Fruit fly (Drosophila melanogaster) whole organism, prepupa: ENCODE data around the gene Alg10.

ENCODE experiments used
- Blimp-1 ChIP-seq: fragments of 200-800 bp; sonication (Bioruptor generic); optimal IDR thresholded peaks from 3 replicates; lab custom pipeline; 2017; ENCODE audit warnings: missing biosample characterization, missing genetic modification characterization, mild to moderate bottlenecking, moderate library complexity, missing genetic modification reagents
- CG10631 ChIP-seq: fragments of 200-800 bp; sonication (Bioruptor generic); optimal IDR thresholded peaks from 2 replicates; lab custom pipeline; 2016; ENCODE audit warnings: missing biosample characterization, missing genetic modification characterization
- CG10669 ChIP-seq: fragments of 200-800 bp; sonication (Bioruptor generic); optimal IDR thresholded peaks from 3 replicates; lab custom pipeline; 2018; ENCODE audit warnings: missing biosample characterization, mild to moderate bottlenecking, missing genetic modification characterization, moderate library complexity
- CG11294 ChIP-seq: fragments of 200-800 bp; sonication (Bioruptor generic); IDR thresholded peaks from 2 replicates; pipeline ENCODE4 v1.3.6; 2022; ENCODE audit warnings: missing biosample characterization, missing genetic modification characterization
- CG11762 ChIP-seq: fragments of 200-800 bp; sonication (Bioruptor generic); optimal IDR thresholded peaks from 3 replicates; lab custom pipeline; 2016; ENCODE audit warnings: missing biosample characterization, missing genetic modification characterization; ENCODE audit not compliant: insufficient read depth
- CG11902 ChIP-seq: fragments of 200-800 bp; sonication (Bioruptor generic); optimal IDR thresholded peaks from 3 replicates; lab custom pipeline; 2016; ENCODE audit warnings: missing biosample characterization, missing genetic modification characterization
- CG15336 ChIP-seq: fragments of 200-800 bp; sonication (Bioruptor generic); IDR thresholded peaks from 2 replicates; pipeline ENCODE4 v1.3.6; 2022; ENCODE audit warnings: missing biosample characterization, missing genetic modification characterization
- CG16779 ChIP-seq: fragments of 200-800 bp; sonication (Bioruptor generic); optimal IDR thresholded peaks from 3 replicates; lab custom pipeline; 2017; ENCODE audit warnings: missing biosample characterization, mild to moderate bottlenecking, missing genetic modification characterization
- CG31627 ChIP-seq: fragments of 200-800 bp; sonication (Bioruptor generic); optimal IDR thresholded peaks from 3 replicates; lab custom pipeline; 2016; ENCODE audit warnings: missing biosample characterization, missing genetic modification characterization
- CG32006 ChIP-seq: fragments of 200-800 bp; sonication (Bioruptor generic); optimal IDR thresholded peaks from 3 replicates; lab custom pipeline; 2017; ENCODE audit warnings: missing biosample characterization, mild to moderate bottlenecking, missing genetic modification characterization
- CG3919 ChIP-seq: fragments of 200-800 bp; sonication (Bioruptor generic); optimal IDR thresholded peaks from 3 replicates; lab custom pipeline; 2016; ENCODE audit warnings: missing biosample characterization, missing genetic modification characterization
- CG6163 ChIP-seq: fragments of 200-800 bp; sonication (Bioruptor generic); IDR thresholded peaks from 3 replicates; pipeline ENCODE4 v1.3.6; 2022; ENCODE audit warnings: missing biosample characterization, missing genetic modification characterization
- CG6276 ChIP-seq: fragments of 200-800 bp; sonication (Bioruptor generic); optimal IDR thresholded peaks from 2 replicates; lab custom pipeline; 2017; ENCODE audit warnings: missing biosample characterization, mild to moderate bottlenecking, missing genetic modification characterization
- CG6792 ChIP-seq: fragments of 200-800 bp; sonication (Bioruptor generic); optimal IDR thresholded peaks from 3 replicates; lab custom pipeline; 2016; ENCODE audit warnings: missing biosample characterization, missing genetic modification characterization
- CG6854 ChIP-seq: fragments of 200-800 bp; sonication (Bioruptor generic); optimal IDR thresholded peaks from 2 replicates; lab custom pipeline; 2017; ENCODE audit warnings: missing biosample characterization, mild to moderate bottlenecking, missing genetic modification characterization
- CG7368 ChIP-seq: fragments of 200-800 bp; sonication (Bioruptor generic); optimal IDR thresholded peaks from 3 replicates; lab custom pipeline; 2016; ENCODE audit warnings: missing biosample characterization, missing genetic modification characterization
- CG8119 ChIP-seq: fragments of 200-800 bp; sonication (Bioruptor generic); IDR thresholded peaks from 3 replicates; pipeline ENCODE4 v1.3.6; 2022; ENCODE audit warnings: missing biosample characterization, missing genetic modification characterization
- CG8319 ChIP-seq: fragments of 200-800 bp; sonication (Bioruptor generic); optimal IDR thresholded peaks from 3 replicates; lab custom pipeline; 2016; ENCODE audit warnings: missing biosample characterization, missing genetic modification characterization
- CG8632 ChIP-seq: fragments of 200-800 bp; sonication (Bioruptor generic); optimal IDR thresholded peaks from 3 replicates; lab custom pipeline; 2016; ENCODE audit warnings: missing biosample characterization, missing genetic modification characterization
- Eip75B ChIP-seq: fragments of 200-800 bp; sonication (Bioruptor generic); optimal IDR thresholded peaks from 3 replicates; lab custom pipeline; 2016; ENCODE audit warnings: missing biosample characterization, missing genetic modification characterization
- Eip78C ChIP-seq: fragments of 200-800 bp; sonication (Bioruptor generic); peaks from one replicate; lab custom pipeline; 2016; ENCODE audit warnings: missing biosample characterization, missing genetic modification characterization
- Eip93F ChIP-seq: fragments of 200-800 bp; sonication (Bioruptor generic); optimal IDR thresholded peaks from 2 replicates; lab custom pipeline; 2016; ENCODE audit warnings: missing biosample characterization, mild to moderate bottlenecking, missing genetic modification characterization
- Gug ChIP-seq: fragments of 200-800 bp; sonication (Bioruptor generic); IDR thresholded peaks from 2 replicates; pipeline ENCODE4 v1.3.6; 2022; ENCODE audit warnings: missing biosample characterization, missing genetic modification characterization
- Hr38 ChIP-seq: sonication (Bioruptor generic); optimal IDR thresholded peaks from 2 replicates; lab custom pipeline; 2016; ENCODE audit warnings: missing biosample characterization, missing genetic modification characterization
- Hr39 ChIP-seq: fragments of 200-800 bp; sonication (Bioruptor generic); optimal IDR thresholded peaks from 2 replicates; lab custom pipeline; 2016; ENCODE audit warnings: missing biosample characterization, missing genetic modification characterization
- Hr4 ChIP-seq: fragments of 200-800 bp; sonication (Bioruptor generic); optimal IDR thresholded peaks from 3 replicates; lab custom pipeline; 2016; ENCODE audit warnings: missing biosample characterization, missing genetic modification characterization
- Lpt ChIP-seq: fragments of 200-800 bp; sonication (Bioruptor generic); optimal IDR thresholded peaks from 3 replicates; lab custom pipeline; 2016; ENCODE audit warnings: missing biosample characterization, missing genetic modification characterization
- Met ChIP-seq: fragments of 200-800 bp; sonication (Bioruptor generic); optimal IDR thresholded peaks from 3 replicates; lab custom pipeline; 2016; ENCODE audit warnings: missing biosample characterization, missing genetic modification characterization
- Smox ChIP-seq: fragments of 200-800 bp; sonication (Bioruptor generic); optimal IDR thresholded peaks from 3 replicates; lab custom pipeline; 2016; ENCODE audit warnings: missing biosample characterization, missing genetic modification characterization
- Sox102F ChIP-seq: fragments of 200-800 bp; sonication (Bioruptor generic); optimal IDR thresholded peaks from 2 replicates; lab custom pipeline; 2016; ENCODE audit warnings: missing biosample characterization, mild to moderate bottlenecking, missing genetic modification characterization
- Sox14 ChIP-seq: fragments of 200-800 bp; sonication (Bioruptor generic); optimal IDR thresholded peaks from 3 replicates; lab custom pipeline; 2016; ENCODE audit warnings: missing biosample characterization, missing genetic modification characterization
- Sox15 ChIP-seq: fragments of 200-800 bp; sonication (Bioruptor generic); optimal IDR thresholded peaks from 3 replicates; lab custom pipeline; 2016; ENCODE audit warnings: missing biosample characterization, missing genetic modification characterization
- achi ChIP-seq: fragments of 200-800 bp; sonication (Bioruptor generic); optimal IDR thresholded peaks from 3 replicates; lab custom pipeline; 2016; ENCODE audit warnings: missing biosample characterization, missing genetic modification characterization
- cyc ChIP-seq: fragments of 200-800 bp; sonication (Bioruptor generic); optimal IDR thresholded peaks from 3 replicates; lab custom pipeline; 2016; ENCODE audit warnings: missing biosample characterization, missing genetic modification characterization
- dac ChIP-seq: fragments of 200-800 bp; sonication (Bioruptor generic); optimal IDR thresholded peaks from 2 replicates; lab custom pipeline; 2017; ENCODE audit warnings: missing biosample characterization, mild to moderate bottlenecking, missing genetic modification characterization
- eg ChIP-seq: fragments of 200-800 bp; sonication (Bioruptor generic); IDR thresholded peaks from 3 replicates; pipeline ENCODE4 v1.3.6; 2022; ENCODE audit warnings: missing biosample characterization, missing genetic modification characterization
- esn ChIP-seq: fragments of 200-800 bp; sonication (Bioruptor generic); optimal IDR thresholded peaks from 2 replicates; lab custom pipeline; 2016; ENCODE audit warnings: missing biosample characterization, mild to moderate bottlenecking, missing genetic modification characterization, moderate library complexity
- fd59A ChIP-seq: fragments of 200-800 bp; sonication (Bioruptor generic); optimal IDR thresholded peaks from 2 replicates; lab custom pipeline; 2017; ENCODE audit warnings: missing biosample characterization, mild to moderate bottlenecking, missing genetic modification characterization, missing genetic modification reagents
- fd85E ChIP-seq: fragments of 200-800 bp; sonication (Bioruptor generic); optimal IDR thresholded peaks from 3 replicates; lab custom pipeline; 2016; ENCODE audit warnings: missing biosample characterization, missing genetic modification characterization
- fkh ChIP-seq: fragments of 200-800 bp; sonication (Bioruptor generic); optimal IDR thresholded peaks from 3 replicates; lab custom pipeline; 2017; ENCODE audit warnings: missing biosample characterization, mild to moderate bottlenecking, missing genetic modification characterization, moderate library complexity
- lz ChIP-seq: fragments of 200-800 bp; sonication (Bioruptor generic); optimal IDR thresholded peaks from 3 replicates; lab custom pipeline; 2016; ENCODE audit warnings: missing biosample characterization, missing genetic modification characterization
- net ChIP-seq: fragments of 200-800 bp; sonication (Bioruptor generic); optimal IDR thresholded peaks from 3 replicates; lab custom pipeline; 2016; ENCODE audit warnings: missing biosample characterization, missing genetic modification characterization
- pdm3 ChIP-seq: fragments of 200-800 bp; sonication (Bioruptor generic); optimal IDR thresholded peaks from 3 replicates; lab custom pipeline; 2016; ENCODE audit warnings: missing biosample characterization, missing genetic modification characterization
- salr ChIP-seq, 2 experiments: fragments of 200-800 bp; sonication (Bioruptor generic); optimal IDR thresholded peaks; 3 replicates each; lab custom pipeline; 2016 to 2018; ENCODE audit warnings: missing biosample characterization in 2 of 2, missing genetic modification characterization in 2 of 2, mild to moderate bottlenecking in 1 of 2
- ss ChIP-seq, 2 experiments: fragments of 200-800 bp; sonication (Bioruptor generic); optimal IDR thresholded peaks; 2 replicates in 1 of 2; 3 replicates in 1 of 2; lab custom pipeline; 2017 to 2018; ENCODE audit warnings: mild to moderate bottlenecking in 2 of 2, missing biosample characterization in 2 of 2, missing genetic modification characterization in 2 of 2, moderate library complexity in 1 of 2
- svp ChIP-seq: fragments of 200-800 bp; sonication (Bioruptor generic); peaks from one replicate; lab custom pipeline; 2016; ENCODE audit warnings: missing biosample characterization, missing genetic modification characterization
- topi ChIP-seq: fragments of 200-800 bp; sonication (Bioruptor generic); optimal IDR thresholded peaks from 3 replicates; lab custom pipeline; 2016; ENCODE audit warnings: missing biosample characterization, missing genetic modification characterization
- vri ChIP-seq: fragments of 200-800 bp; sonication (Bioruptor generic); optimal IDR thresholded peaks from 3 replicates; lab custom pipeline; 2016; ENCODE audit warnings: missing biosample characterization, mild to moderate bottlenecking, missing genetic modification characterization

Alg10 gene

DNA sequence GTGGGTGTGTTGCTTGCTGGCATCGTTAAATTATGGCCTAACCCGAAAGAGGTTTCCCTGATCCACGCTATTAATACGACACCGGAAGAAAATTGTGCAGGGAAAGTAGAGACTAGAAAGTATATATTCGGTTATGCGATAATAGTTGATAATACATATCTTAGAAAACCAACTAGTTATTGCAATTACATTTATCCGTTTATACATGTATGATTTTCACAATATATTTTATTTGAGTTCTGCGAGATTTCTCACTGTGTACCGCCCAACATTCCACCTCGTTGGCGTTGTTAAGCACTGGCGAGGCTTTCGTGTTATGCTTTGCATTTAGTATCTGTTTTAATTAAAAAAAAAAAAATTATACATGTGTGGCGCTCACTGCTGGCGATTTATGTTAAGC lies 9.4 kb upstream of the Alg10 start (continued):
- TF ChIP-seq ss (GFP tag; optimal IDR thresholded peaks at IDR 0.05; lab: Kevin White, UChicago): no peak
- peak; percentile 9 for TF ChIP-seq Sox14 (GFP tag; lab: Kevin White, UChicago)
- TF ChIP-seq fkh: no peak
- TF ChIP-seq CG8632 (GFP tag; lab: Kevin White, UChicago): no peak

DNA sequence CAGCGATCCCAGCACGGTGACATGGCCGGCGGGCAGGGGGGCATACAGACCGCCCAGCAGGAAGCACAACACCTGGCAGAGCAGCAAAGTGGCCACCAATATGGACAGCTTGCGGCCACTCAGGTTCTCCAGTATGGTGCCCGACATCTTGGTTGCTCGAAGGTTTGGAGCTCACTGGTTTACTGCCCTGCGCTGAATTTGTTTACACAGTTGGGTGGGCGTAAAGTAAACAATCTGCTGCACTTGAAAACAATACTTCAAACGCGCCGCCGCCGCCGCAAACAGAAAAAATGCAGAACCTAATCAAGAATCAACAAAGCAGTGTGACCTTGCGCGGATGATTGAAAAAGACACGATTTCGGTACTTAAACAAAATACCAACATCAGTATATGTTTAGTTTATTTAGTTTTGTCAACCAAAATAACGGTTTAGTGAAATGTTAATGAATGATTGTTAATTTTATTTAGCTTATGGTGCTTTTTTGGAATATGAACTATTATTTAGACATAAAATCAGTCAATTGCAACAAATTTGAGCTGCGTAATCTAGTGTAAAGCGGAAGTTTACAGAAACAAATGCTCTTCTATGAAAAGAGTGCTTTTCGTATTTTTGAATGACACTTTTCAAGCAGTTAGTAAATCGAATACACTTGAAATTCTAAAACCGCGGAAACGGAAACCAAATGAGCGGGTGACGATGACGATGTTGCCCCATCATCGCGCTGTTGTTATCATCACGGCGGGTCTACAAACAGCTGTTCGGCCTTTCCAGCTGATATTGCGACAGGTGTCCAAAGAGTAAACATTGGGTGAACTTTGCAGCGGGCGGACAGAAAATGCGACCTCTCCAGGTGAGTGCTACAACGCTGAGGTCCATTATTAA lies 4.8 kb downstream of the Alg10 start, which contains the start of the genes wls and Adck5:
Gene wls, minus strand, starts transcription at position 327 of the 883 bp plus-strand sequence.
Gene Adck5, plus strand, starts transcription at position 519 of the 883 bp plus-strand sequence.
- TF ChIP-seq esn (GFP tag; lab: Kevin White, UChicago) (peak; percentile 82), CG3919 (GFP tag; lab: Kevin White, UChicago) (peak; percentile 75), Smox (no peak), Sox102F (GFP tag; lab: Kevin White, UChicago) (peak; percentile 70), Met (GFP tag; lab: Kevin White, UChicago) (no peak), CG11902 (GFP tag; lab: Kevin White, UChicago) (no peak), Lpt (GFP tag; lab: Kevin White, UChicago) (no peak), pdm3 (GFP tag; lab: Kevin White, UChicago) (no peak), dac (no peak), ss (GFP tag; optimal IDR thresholded peaks at IDR 0.05; lab: Kevin White, UChicago) (no peak), CG32006 (GFP tag; lab: Kevin White, UChicago) (no peak), svp (GFP tag; lab: Kevin White, UChicago) (no peak), CG11762 (GFP tag; lab: Kevin White, UChicago) (peak; percentile 6), vri (GFP tag; lab: Kevin White, UChicago) (no peak), CG6276 (GFP tag; lab: Kevin White, UChicago) (no peak), net (GFP tag; lab: Kevin White, UChicago) (peak; percentile 76), eg (peak; percentile 70), CG16779 (tag; lab: Kevin White, UChicago) (peak; percentile 34), Eip93F (GFP tag; lab: Kevin White, UChicago) (no peak), CG31627 (GFP tag; lab: Kevin White, UChicago) (peak; percentile 38), Sox15 (no peak), topi (GFP tag; lab: Kevin White, UChicago) (peak; percentile 66), CG15336 (GFP tag; lab: Robert Waterston, UW) (0 out of 2 replicates have a peak, but pooled peaks have one; percentile 19), CG6163 (GFP tag; lab: Robert Waterston, UW) (peak; percentile 71), CG10669 (no peak), CG10631 (no peak), CG6792 (GFP tag; lab: Kevin White, UChicago) (peak; percentile 59), CG8632 (GFP tag; lab: Kevin White, UChicago) (peak; percentile 52), CG6854 (GFP tag; lab: Kevin White, UChicago) (peak; percentile 67), CG8319 (GFP tag; lab: Kevin White, UChicago) (peak; percentile 35), Hr39 (peak; percentile 32), fkh (peak; percentile 84), fd85E (GFP tag; lab: Kevin White, UChicago) (peak; percentile 46), Eip75B (GFP tag; lab: Kevin White, UChicago) (no peak), Gug (no peak), Eip78C (GFP tag; lab: Kevin White, UChicago) (peak; percentile 87), fd59A (no peak), Hr38 (GFP tag; lab: Kevin White, UChicago) (no peak), Hr4 (GFP tag; lab: Kevin White, UChicago) (no peak), CG7368 (GFP tag; lab: Kevin White, UChicago) (peak; percentile 66), CG11294 (GFP tag; lab: Robert Waterston, UW) (no peak), CG8119 (GFP tag; lab: Robert Waterston, UW) (no peak), cyc (peak; percentile 51), achi (peak; percentile 77), lz (peak; percentile 69), salr (GFP tag; optimal IDR thresholded peaks at IDR 0.05; lab: Kevin White, UChicago) (peak in 1 of 2 experiments; percentile 50), Blimp-1 (GFP tag; lab: Kevin White, UChicago) (peak; percentile 62)
